Fruit fly (Drosophila melanogaster): ENCODE measurements around the gene CG14926.

DNA sequence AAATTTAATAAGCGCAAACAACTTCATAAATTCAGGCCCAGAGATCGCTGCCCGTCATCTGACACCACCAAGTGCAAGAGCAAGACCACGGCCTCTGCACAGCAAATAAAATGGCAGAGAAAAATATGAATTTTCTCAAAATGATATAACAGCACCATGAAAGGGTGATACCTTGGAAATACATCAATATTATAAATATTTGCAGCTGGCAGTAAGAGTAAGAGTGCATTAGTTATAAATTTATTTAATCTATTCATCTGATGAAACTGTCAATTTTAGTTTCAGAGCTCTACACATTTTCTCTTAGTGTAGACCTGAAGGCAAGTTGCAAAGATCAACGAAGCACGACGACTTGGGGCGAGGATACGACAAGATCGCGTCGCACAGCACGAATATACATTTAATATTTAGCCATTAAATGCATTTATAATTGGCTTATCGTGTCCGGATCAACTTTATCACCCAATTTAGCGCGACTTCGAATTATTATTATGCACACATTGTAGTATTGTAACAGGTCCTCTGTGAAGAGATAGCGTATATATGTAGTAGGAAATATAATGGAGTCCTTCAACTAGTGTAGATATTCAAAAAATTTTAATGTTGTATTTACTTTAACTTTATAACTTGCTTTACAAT is 43.4 kb upstream of the CG14926 start:
- no peak for TF ChIP-seq N (GFP tag; optimal IDR thresholded peaks at IDR 0.05)
- TF ChIP-seq Mio (GFP tag; optimal IDR thresholded peaks at IDR 0.05): no peak
- TF ChIP-seq GATAd (GFP tag; optimal IDR thresholded peaks at IDR 0.05): no peak
- TF ChIP-seq h (GFP tag; optimal IDR thresholded peaks at IDR 0.05): peak; percentile 56
- no peak for TF ChIP-seq CG9705 (GFP tag; optimal IDR thresholded peaks at IDR 0.05)
- TF ChIP-seq Dfd (GFP tag; optimal IDR thresholded peaks at IDR 0.05): no peak
- TF ChIP-seq sv (GFP tag; optimal IDR thresholded peaks at IDR 0.05): no peak
- TF ChIP-seq Rel (GFP tag; optimal IDR thresholded peaks at IDR 0.05): no peak
- no peak for TF ChIP-seq Rel (tag; optimal IDR thresholded peaks at IDR 0.05)
- no peak for TF ChIP-seq Jra (GFP tag; optimal IDR thresholded peaks at IDR 0.05)
- TF ChIP-seq jim (GFP tag; optimal IDR thresholded peaks at IDR 0.05): no peak
- no peak for TF ChIP-seq Abd-B (GFP tag; optimal IDR thresholded peaks at IDR 0.05)
- no peak for TF ChIP-seq usp (GFP tag; optimal IDR thresholded peaks at IDR 0.05)
